Worm (Caenorhabditis elegans) whole organism, young adult: ENCODE data around the gene H43I07.1.

Source experiments
- C17E4.6 ChIP-seq: fragments of 200-800 bp; sonication (Bioruptor generic); IDR thresholded peaks from 2 replicates; pipeline ENCODE4 v1.3.6; 2022; ENCODE audit warnings: missing genetic modification reagents, missing genetic modification characterization, missing compliant biosample characterization
- F22D6.2 ChIP-seq: sonication (generic microtip); optimal IDR thresholded peaks from 2 replicates; lab custom pipeline; 2016; ENCODE audit warnings: mild to moderate bottlenecking, missing genetic modification characterization, missing compliant biosample characterization
- F23B12.7 ChIP-seq: sonication (generic microtip); optimal IDR thresholded peaks from 2 replicates; lab custom pipeline; 2017; ENCODE audit warnings: missing genetic modification characterization, mild to moderate bottlenecking, missing compliant biosample characterization, antibody characterized with exemption, moderate library complexity; ENCODE audit not compliant: insufficient read depth
- F57A8.1 ChIP-seq: fragments of 200-800 bp; sonication (Bioruptor generic); optimal IDR thresholded peaks from 2 replicates; lab custom pipeline; 2018; ENCODE audit warnings: mild to moderate bottlenecking, missing genetic modification characterization, moderate library complexity, missing compliant biosample characterization
- K11D2.4 ChIP-seq: fragments of 200-800 bp; sonication (Bioruptor generic); IDR thresholded peaks from 2 replicates; pipeline ENCODE4 v1.3.6; 2022; ENCODE audit warnings: missing genetic modification reagents, missing genetic modification characterization, missing compliant biosample characterization
- Y53F4B.3 ChIP-seq: fragments of 200-800 bp; sonication (Bioruptor generic); IDR thresholded peaks from 2 replicates; pipeline ENCODE4 v1.3.6; 2022; ENCODE audit warnings: missing genetic modification reagents, missing genetic modification characterization, missing compliant biosample characterization
- Y67H2A.10 ChIP-seq: fragments of 200-800 bp; sonication (Bioruptor generic); conservative IDR thresholded peaks from 2 replicates; pipeline ENCODE4 v1.3.6; 2022; ENCODE audit warnings: missing genetic modification reagents, missing genetic modification characterization, missing compliant biosample characterization
- Y95B8A.8 ChIP-seq: fragments of 200-800 bp; sonication (Bioruptor generic); IDR thresholded peaks from 2 replicates; pipeline ENCODE4 v1.3.6; 2022; ENCODE audit warnings: missing genetic modification reagents, missing genetic modification characterization, missing compliant biosample characterization
- athp-1 ChIP-seq: sonication (generic microtip); optimal IDR thresholded peaks from 2 replicates; lab custom pipeline; 2017; ENCODE audit warnings: mild to moderate bottlenecking, missing genetic modification characterization, missing compliant biosample characterization
- attf-5 ChIP-seq: fragments of 200-800 bp; sonication (Bioruptor generic); optimal IDR thresholded peaks from 2 replicates; lab custom pipeline; 2018; ENCODE audit warnings: mild to moderate bottlenecking, missing genetic modification characterization, missing compliant biosample characterization
- attf-6 ChIP-seq: fragments of 200-800 bp; sonication (Bioruptor generic); IDR thresholded peaks from 2 replicates; pipeline ENCODE4 v1.3.6; 2022; ENCODE audit warnings: missing genetic modification reagents, missing genetic modification characterization, missing compliant biosample characterization
- bed-1 ChIP-seq: fragments of 200-800 bp; sonication (Bioruptor generic); IDR thresholded peaks from 2 replicates; pipeline ENCODE4 v1.3.6; 2022; ENCODE audit warnings: missing genetic modification reagents, missing genetic modification characterization, missing compliant biosample characterization
- cebp-2 ChIP-seq: fragments of 200-800 bp; sonication (Bioruptor generic); IDR thresholded peaks from 2 replicates; pipeline ENCODE4 v1.3.6; 2022; ENCODE audit warnings: missing genetic modification characterization, missing compliant biosample characterization
- ceh-100 ChIP-seq: fragments of 200-800 bp; sonication (Bioruptor generic); IDR thresholded peaks from 2 replicates; pipeline ENCODE4 v1.3.6; 2022; ENCODE audit warnings: missing genetic modification reagents, missing genetic modification characterization, missing compliant biosample characterization
- dpl-1 ChIP-seq: fragments of 150-350 bp; optimal IDR thresholded peaks from 2 replicates; lab custom pipeline; 2014; ENCODE audit warnings: missing biosample characterization, missing genetic modification reagents, missing genetic modification characterization
- efl-1 ChIP-seq: fragments of 150-350 bp; optimal IDR thresholded peaks from 2 replicates; lab custom pipeline; 2014; ENCODE audit warnings: missing biosample characterization, missing genetic modification reagents, missing genetic modification characterization
- egl-18 ChIP-seq: fragments of 200-800 bp; sonication (Bioruptor generic); IDR thresholded peaks from 2 replicates; pipeline ENCODE4 v1.3.6; 2022; ENCODE audit warnings: missing genetic modification reagents, missing genetic modification characterization, missing compliant biosample characterization
- egl-44 ChIP-seq: fragments of 200-800 bp; sonication (Bioruptor generic); IDR thresholded peaks from 2 replicates; pipeline ENCODE4 v1.3.6; 2022; ENCODE audit warnings: missing genetic modification reagents, missing genetic modification characterization, missing compliant biosample characterization
- hlh-26 ChIP-seq: fragments of 200-800 bp; sonication (Bioruptor generic); conservative IDR thresholded peaks from 2 replicates; pipeline ENCODE4 v1.3.6; 2022; ENCODE audit warnings: missing genetic modification reagents, missing genetic modification characterization, missing compliant biosample characterization
- hmg-1.2 ChIP-seq: fragments of 200-800 bp; sonication (Bioruptor generic); IDR thresholded peaks from 2 replicates; pipeline ENCODE4 v1.3.6; 2022; ENCODE audit warnings: missing genetic modification reagents, missing genetic modification characterization, missing compliant biosample characterization
- hmg-20 ChIP-seq: fragments of 200-800 bp; sonication (Bioruptor generic); IDR thresholded peaks from 2 replicates; pipeline ENCODE4 v1.3.6; 2022; ENCODE audit warnings: missing genetic modification reagents, missing genetic modification characterization, missing compliant biosample characterization
- hsf-1 ChIP-seq: fragments of 200-800 bp; sonication (Bioruptor generic); IDR thresholded peaks from 2 replicates; pipeline ENCODE4 v1.3.6; 2022; ENCODE audit warnings: missing genetic modification reagents, missing genetic modification characterization, missing compliant biosample characterization
- lin-54 ChIP-seq: fragments of 200-800 bp; sonication (Bioruptor generic); optimal IDR thresholded peaks from 2 replicates; lab custom pipeline; 2018; ENCODE audit warnings: mild to moderate bottlenecking, missing genetic modification characterization, missing compliant biosample characterization
- lsl-1 ChIP-seq: fragments of 200-800 bp; sonication (Bioruptor generic); optimal IDR thresholded peaks from 2 replicates; lab custom pipeline; 2018; ENCODE audit warnings: mild to moderate bottlenecking, missing genetic modification characterization, moderate library complexity, missing compliant biosample characterization
- madf-10 ChIP-seq: sonication (generic microtip); optimal IDR thresholded peaks from 2 replicates; lab custom pipeline; 2016; ENCODE audit warnings: mild to moderate bottlenecking, missing genetic modification characterization, missing compliant biosample characterization
- madf-3 ChIP-seq: fragments of 200-800 bp; sonication (Bioruptor generic); IDR thresholded peaks from 2 replicates; pipeline ENCODE4 v1.3.6; 2022; ENCODE audit warnings: missing genetic modification reagents, missing genetic modification characterization, missing compliant biosample characterization
- madf-6 ChIP-seq: fragments of 200-800 bp; sonication (Bioruptor generic); IDR thresholded peaks from 2 replicates; pipeline ENCODE4 v1.3.6; 2022; ENCODE audit warnings: missing genetic modification reagents, missing genetic modification characterization, missing compliant biosample characterization
- madf-8 ChIP-seq: fragments of 200-800 bp; sonication (Bioruptor generic); conservative IDR thresholded peaks from 2 replicates; pipeline ENCODE4 v1.3.6; 2022; ENCODE audit warnings: missing genetic modification reagents, missing genetic modification characterization, missing compliant biosample characterization
- mcd-1 ChIP-seq: fragments of 200-800 bp; sonication (Bioruptor generic); IDR thresholded peaks from 2 replicates; pipeline ENCODE4 v1.3.6; 2022; ENCODE audit warnings: missing genetic modification reagents, missing genetic modification characterization, missing compliant biosample characterization
- mxl-1 ChIP-seq: sonication (generic microtip); optimal IDR thresholded peaks from 2 replicates; lab custom pipeline; 2016; ENCODE audit warnings: missing genetic modification characterization, missing compliant biosample characterization
- nfyb-1 ChIP-seq: fragments of 200-800 bp; sonication (Bioruptor generic); IDR thresholded peaks from 2 replicates; pipeline ENCODE4 v1.3.6; 2022; ENCODE audit warnings: missing genetic modification reagents, missing genetic modification characterization, missing compliant biosample characterization
- nhr-120 ChIP-seq: fragments of 200-800 bp; sonication (Bioruptor generic); IDR thresholded peaks from 2 replicates; pipeline ENCODE4 v1.3.6; 2022; ENCODE audit warnings: missing genetic modification characterization, missing compliant biosample characterization
- nhr-90 ChIP-seq: sonication (generic microtip); optimal IDR thresholded peaks from 2 replicates; lab custom pipeline; 2016; ENCODE audit warnings: missing genotype, mild to moderate bottlenecking, missing genetic modification characterization, missing compliant biosample characterization
- pbrm-1 ChIP-seq: fragments of 200-800 bp; sonication (Bioruptor generic); IDR thresholded peaks from 2 replicates; pipeline ENCODE4 v1.3.6; 2022; ENCODE audit warnings: missing genetic modification reagents, missing genetic modification characterization, missing compliant biosample characterization
- rcor-1 ChIP-seq: fragments of 200-800 bp; sonication (Bioruptor generic); IDR thresholded peaks from 2 replicates; pipeline ENCODE4 v1.3.6; 2022; ENCODE audit warnings: missing genetic modification reagents, missing genetic modification characterization, missing compliant biosample characterization
- rec-8 ChIP-seq, 2 experiments: sonication (generic microtip); optimal IDR thresholded peaks; 2 replicates each; lab custom pipeline; 2016; ENCODE audit warnings: mild to moderate bottlenecking in 2 of 2, missing genetic modification characterization in 2 of 2, missing genetic modification reagents in 2 of 2, missing genotype in 2 of 2, missing biosample characterization in 1 of 2, missing compliant biosample characterization in 1 of 2, moderate library complexity in 1 of 2
- repo-1 ChIP-seq: sonication (generic microtip); optimal IDR thresholded peaks from 2 replicates; lab custom pipeline; 2017; ENCODE audit warnings: mild to moderate bottlenecking, missing genetic modification characterization, missing compliant biosample characterization
- snpc-1.3 ChIP-seq: sonication (generic microtip); optimal IDR thresholded peaks from 2 replicates; lab custom pipeline; 2017; ENCODE audit warnings: missing genetic modification characterization, mild to moderate bottlenecking, missing compliant biosample characterization, antibody characterized with exemption, moderate library complexity, missing genotype, missing genetic modification reagents; ENCODE audit not compliant: insufficient read depth
- snpc-3.4 ChIP-seq: sonication (generic microtip); optimal IDR thresholded peaks from 2 replicates; lab custom pipeline; 2017; ENCODE audit warnings: missing genetic modification characterization, mild to moderate bottlenecking, missing compliant biosample characterization, antibody characterized with exemption, moderate library complexity, missing genotype, missing genetic modification reagents
- unc-62 ChIP-seq: fragments of 150-350 bp; optimal IDR thresholded peaks from 2 replicates; lab custom pipeline; 2014; ENCODE audit warnings: missing biosample characterization, missing genetic modification reagents, missing genetic modification characterization
- zim-3 ChIP-seq: sonication (generic microtip); optimal IDR thresholded peaks from 2 replicates; lab custom pipeline; 2017; ENCODE audit warnings: mild to moderate bottlenecking, missing genetic modification characterization, moderate library complexity, missing compliant biosample characterization
- ztf-6 ChIP-seq: fragments of 200-800 bp; sonication (Bioruptor generic); IDR thresholded peaks from 2 replicates; pipeline ENCODE4 v1.3.6; 2022; ENCODE audit warnings: missing genetic modification reagents, missing genetic modification characterization, missing compliant biosample characterization

The H43I07.1 gene

ce11 chrV:4162922-4163321, 41.6 kb upstream of the H43I07.1 start, which contains the start of gene Y45G5AM.4:
Y45G5AM.4 (plus strand) TSS chrV:4163222.
- no peak for TF ChIP-seq unc-62 (GFP tag; lab: Kevin White, UChicago)
- no peak for TF ChIP-seq Y95B8A.8 (GFP tag; lab: Robert Waterston, UW)
- TF ChIP-seq ztf-6: no peak
- no peak for TF ChIP-seq hlh-26 (GFP tag; lab: Robert Waterston, UW)
- TF ChIP-seq F22D6.2 (tag; lab: Kevin White, UChicago): no peak
- no peak for TF ChIP-seq mcd-1

- TF ChIP-seq hmg-1.2 (GFP tag; lab: Robert Waterston, UW) (peak; percentile 30; the same call in 1 of the 2 replicates), attf-5 (peak; percentile 5), pbrm-1 (no peak), egl-44 (GFP tag; lab: Robert Waterston, UW) (no peak), Y95B8A.8 (GFP tag; lab: Robert Waterston, UW) (no peak)
These were observed 40.0 kb upstream of the H43I07.1 start, which contains the start of gene Y45G5AM.3 for ce11 chrV:4164504-4164959. Y45G5AM.3 (plus strand) TSS chrV:4164554.

ce11 chrV:4168045-4168444, 36.5 kb upstream of the H43I07.1 start:
- TF ChIP-seq nfyb-1 (GFP tag; lab: Robert Waterston, UW): peak; percentile 82; the same call in 1 of the 2 replicates
- TF ChIP-seq egl-44 (GFP tag; lab: Robert Waterston, UW): no peak
- TF ChIP-seq, all 124 proteins: peak for 1

ce11 chrV:4169658-4170057, 34.9 kb upstream of the H43I07.1 start:
- TF ChIP-seq madf-6 (GFP tag; lab: Robert Waterston, UW): peak; percentile 47; the same call in 1 of the 2 replicates
- no peak for TF ChIP-seq repo-1
- TF ChIP-seq lin-54 (GFP tag; lab: Kevin White, UChicago): no peak
- TF ChIP-seq pbrm-1: no peak
- peak; percentile 24 for TF ChIP-seq efl-1 (GFP tag; lab: Kevin White, UChicago)
- no peak for TF ChIP-seq F23B12.7
- TF ChIP-seq madf-8: no peak; the same call in 1 of the 2 replicates
- TF ChIP-seq hmg-20: no peak
- TF ChIP-seq bed-1 (GFP tag; lab: Robert Waterston, UW): no peak
- 0 out of 2 replicates have a peak, but pooled peaks have one; percentile 29 for TF ChIP-seq attf-6 (GFP tag; lab: Robert Waterston, UW)
- TF ChIP-seq Y53F4B.3 (GFP tag; lab: Robert Waterston, UW): no peak
- no peak for TF ChIP-seq snpc-1.3 (tag; lab: Kevin White, UChicago)
- TF ChIP-seq mxl-1 (tag; lab: Kevin White, UChicago): no peak
- no peak for TF ChIP-seq hlh-26 (GFP tag; lab: Robert Waterston, UW)
- no peak for TF ChIP-seq ceh-100 (GFP tag; lab: Robert Waterston, UW)
- no peak for TF ChIP-seq cebp-2
- TF ChIP-seq rec-8 (tag; optimal IDR thresholded peaks at IDR 0.05; lab: Kevin White, UChicago): no peak
- no peak for TF ChIP-seq zim-3
- no peak for TF ChIP-seq Y67H2A.10 (GFP tag; lab: Robert Waterston, UW)
- TF ChIP-seq F57A8.1: no peak
- TF ChIP-seq nhr-90: no peak
- TF ChIP-seq C17E4.6 (GFP tag; lab: Robert Waterston, UW): no peak
- TF ChIP-seq hsf-1 (GFP tag; lab: Robert Waterston, UW): no peak
- TF ChIP-seq egl-18 (GFP tag; lab: Robert Waterston, UW): no peak
- TF ChIP-seq rcor-1 (GFP tag; lab: Robert Waterston, UW): no peak
- no peak for TF ChIP-seq madf-3 (GFP tag; lab: Robert Waterston, UW)
- no peak for TF ChIP-seq madf-10 (tag; lab: Kevin White, UChicago)
- no peak for TF ChIP-seq K11D2.4 (GFP tag; lab: Robert Waterston, UW)
- no peak for TF ChIP-seq attf-5
- TF ChIP-seq dpl-1 (GFP tag; lab: Kevin White, UChicago): peak; percentile 2
- TF ChIP-seq athp-1 (tag; lab: Kevin White, UChicago): no peak
- no peak for TF ChIP-seq nhr-120 (GFP tag; lab: Robert Waterston, UW)
- TF ChIP-seq snpc-3.4 (tag; lab: Kevin White, UChicago): peak; percentile 8
- TF ChIP-seq lsl-1: peak; percentile 47
